Fruit fly (Drosophila melanogaster) whole organism, wandering third instar larva: Measurements from ENCODE around the gene CG15864.

Experiments used
- CrebA ChIP-seq: fragments of 200-800 bp; sonication (Bioruptor generic); optimal IDR thresholded peaks from 2 replicates; lab custom pipeline; 2016; ENCODE audit warnings: missing biosample characterization, mild to moderate bottlenecking, missing genetic modification characterization, borderline replicate concordance
- Hr83 ChIP-seq: fragments of 200-300 bp; sonication (Bioruptor generic); optimal IDR thresholded peaks from 2 replicates; lab custom pipeline; 2016; ENCODE audit warnings: missing biosample characterization, mild to moderate bottlenecking, missing genetic modification characterization, moderate library complexity; ENCODE audit not compliant: poor library complexity, severe bottlenecking
- N ChIP-seq: fragments of >200 bp; optimal IDR thresholded peaks from 2 replicates; lab custom pipeline; 2018; ENCODE audit warnings: missing biosample characterization, missing external identifiers, missing genetic modification characterization
- OdsH ChIP-seq: fragments of 200-800 bp; sonication (Bioruptor generic); optimal IDR thresholded peaks from 2 replicates; lab custom pipeline; 2016; ENCODE audit warnings: missing biosample characterization, mild to moderate bottlenecking, missing genetic modification characterization
- Sp1 ChIP-seq: fragments of 200-800 bp; sonication (Bioruptor generic); optimal IDR thresholded peaks from 3 replicates; lab custom pipeline; 2019; ENCODE audit warnings: missing biosample characterization, mild to moderate bottlenecking, missing genetic modification characterization, moderate library complexity
- brk ChIP-seq: fragments of 200-800 bp; sonication (Bioruptor generic); optimal IDR thresholded peaks from 2 replicates; lab custom pipeline; 2016; ENCODE audit warnings: missing biosample characterization, mild to moderate bottlenecking, missing genetic modification characterization
- foxo ChIP-seq, 2 experiments: fragments of 200-800 bp; sonication (Bioruptor generic); optimal IDR thresholded peaks; 2 replicates in 1 of 2; 3 replicates in 1 of 2; lab custom pipeline; 2016 to 2017; ENCODE audit warnings: missing biosample characterization in 2 of 2, missing genetic modification characterization in 2 of 2
- fru ChIP-seq: fragments of 200-800 bp; sonication (Bioruptor generic); optimal IDR thresholded peaks from 3 replicates; lab custom pipeline; 2016; ENCODE audit warnings: missing biosample characterization, mild to moderate bottlenecking, missing genetic modification characterization
- h ChIP-seq: fragments of 200-800 bp; sonication (Bioruptor generic); optimal IDR thresholded peaks from 3 replicates; lab custom pipeline; 2016; ENCODE audit warnings: missing biosample characterization, mild to moderate bottlenecking, missing genetic modification characterization
- usp ChIP-seq: fragments of >200 bp; optimal IDR thresholded peaks from 2 replicates; lab custom pipeline; 2017; ENCODE audit warnings: missing biosample characterization, missing genetic modification characterization

- TF ChIP-seq h (GFP tag; lab: Kevin White, UChicago) = no peak
- TF ChIP-seq OdsH (GFP tag; lab: Kevin White, UChicago) = no peak
- TF ChIP-seq Sp1 (GFP tag; lab: Kevin White, UChicago) = no peak
- no peak for TF ChIP-seq N (GFP tag; lab: Kevin White, UChicago)
- no peak for TF ChIP-seq CrebA (GFP tag; lab: Kevin White, UChicago)
- TF ChIP-seq fru (GFP tag; lab: Kevin White, UChicago) = no peak
- TF ChIP-seq brk (GFP tag; lab: Kevin White, UChicago) = no peak
- no peak for TF ChIP-seq foxo (GFP tag; optimal IDR thresholded peaks at IDR 0.05; lab: Kevin White, UChicago)
- TF ChIP-seq usp (GFP tag; lab: Kevin White, UChicago) = no peak
- no peak for TF ChIP-seq Hr83 (GFP tag; lab: Kevin White, UChicago)
Observed at dm6 chr3R:8275031-8275430, 26.8 kb downstream of the CG15864 start.
